Worm (Caenorhabditis elegans) whole organism, L4 larva: ENCODE measurements around the gene sphr-1.

Experiments used
- attf-4 ChIP-seq: sonication (generic microtip); optimal IDR thresholded peaks from 3 replicates; lab custom pipeline; 2017; ENCODE audit warnings: missing biosample characterization, missing genetic modification characterization
- ceh-62 ChIP-seq: sonication (generic microtip); optimal IDR thresholded peaks from 2 replicates; lab custom pipeline; 2017; ENCODE audit warnings: missing biosample characterization, missing genetic modification characterization
- ces-1 ChIP-seq: fragments of 150-350 bp; sonication (generic microtip); optimal IDR thresholded peaks from 4 replicates; lab custom pipeline; 2014; ENCODE audit warnings: missing biosample characterization, missing genetic modification reagents, missing genetic modification characterization
- dpl-1 ChIP-seq: fragments of 150-350 bp; optimal IDR thresholded peaks from 2 replicates; lab custom pipeline; 2014; ENCODE audit warnings: missing biosample characterization, missing genetic modification reagents, missing genetic modification characterization
- hif-1 ChIP-seq, 2 experiments: sonication (generic microtip); optimal IDR thresholded peaks; 2 replicates each; lab custom pipeline; 2016 to 2017; ENCODE audit warnings: missing compliant biosample characterization in 2 of 2, missing genetic modification characterization in 2 of 2, missing genetic modification reagents in 2 of 2, missing genotype in 2 of 2, mild to moderate bottlenecking in 1 of 2
- lin-15B ChIP-seq: fragments of 150-350 bp; sonication (generic microtip); optimal IDR thresholded peaks from 3 replicates; lab custom pipeline; 2014; ENCODE audit warnings: missing biosample characterization, missing genetic modification characterization
- mdl-1 ChIP-seq, 2 experiments: fragments of 150-350 bp in 1 of 2; sonication (generic microtip) in 1 of 2; optimal IDR thresholded peaks; 2 replicates each; lab custom pipeline; 2014 to 2017; ENCODE audit warnings: missing biosample characterization in 2 of 2, missing genetic modification characterization in 2 of 2
- nhr-11 ChIP-seq: fragments of 150-350 bp; optimal IDR thresholded peaks from 2 replicates; lab custom pipeline; 2014; ENCODE audit warnings: missing biosample characterization, missing genetic modification characterization
- nhr-76 ChIP-seq: fragments of 150-350 bp; optimal IDR thresholded peaks from 2 replicates; lab custom pipeline; 2014; ENCODE audit warnings: missing biosample characterization, missing genetic modification characterization

ce11 chrV:9202710-9203109, 11.3 kb downstream of the sphr-1 start, which contains the start of gene asp-2:
- TF ChIP-seq mdl-1 (tag; optimal IDR thresholded peaks at IDR 0.05; lab: Kevin White, UChicago), result no peak
- TF ChIP-seq dpl-1 (GFP tag; lab: Kevin White, UChicago), result no peak
- TF ChIP-seq nhr-11 (tag; lab: Kevin White, UChicago), result no peak
- no peak for TF ChIP-seq ceh-62 (tag; lab: Kevin White, UChicago)
- no peak for TF ChIP-seq lin-15B (tag; lab: Kevin White, UChicago)
- no peak for TF ChIP-seq nhr-76 (tag; lab: Kevin White, UChicago)
- no peak for TF ChIP-seq ces-1 (GFP tag; lab: Kevin White, UChicago)
- no peak for TF ChIP-seq attf-4 (tag; lab: Kevin White, UChicago)
- no peak for TF ChIP-seq hif-1 (tag; optimal IDR thresholded peaks at IDR 0.05; lab: Kevin White, UChicago)
